Worm (Caenorhabditis elegans): Measurements from ENCODE around the gene oac-51.
A peak's percentile ranks its signal among the peaks of the same experiment; 100 is the strongest.

Gene oac-51

ce11 chrIV:4357296-4357695, 20.7 kb downstream of the oac-51 start, which contains the start of gene sars-2:
sars-2 (plus strand) TSS chrIV:4357636.
- TF ChIP-seq ceh-36 (tag; optimal IDR thresholded peaks at IDR 0.05): no peak
- no peak for TF ChIP-seq hnd-1 (tag; optimal IDR thresholded peaks at IDR 0.05)
- TF ChIP-seq ets-7 (tag; optimal IDR thresholded peaks at IDR 0.05): no peak
- no peak for TF ChIP-seq hmg-4 (GFP tag; optimal IDR thresholded peaks at IDR 0.05)
- no peak for TF ChIP-seq B0310.2 (tag; optimal IDR thresholded peaks at IDR 0.05)
- TF ChIP-seq ama-1 (optimal IDR thresholded peaks at IDR 0.05): no peak
- TF ChIP-seq tbx-37 (GFP tag; conservative IDR thresholded peaks at IDR 0.05): no peak
- no peak for TF ChIP-seq pes-1 (GFP tag; IDR thresholded peaks at IDR 0.05)
- TF ChIP-seq flt-1 (GFP tag; IDR thresholded peaks at IDR 0.05): no peak
- no peak for TF ChIP-seq scrt-1 (GFP tag; IDR thresholded peaks at IDR 0.05)
- TF ChIP-seq ceh-13 (GFP tag; optimal IDR thresholded peaks at IDR 0.05): no peak
- no peak for TF ChIP-seq F13C5.2 (tag; optimal IDR thresholded peaks at IDR 0.05)
- TF ChIP-seq sea-1 (GFP tag; conservative IDR thresholded peaks at IDR 0.05): no peak
- TF ChIP-seq tra-4 (tag; optimal IDR thresholded peaks at IDR 0.05): no peak

DNA sequence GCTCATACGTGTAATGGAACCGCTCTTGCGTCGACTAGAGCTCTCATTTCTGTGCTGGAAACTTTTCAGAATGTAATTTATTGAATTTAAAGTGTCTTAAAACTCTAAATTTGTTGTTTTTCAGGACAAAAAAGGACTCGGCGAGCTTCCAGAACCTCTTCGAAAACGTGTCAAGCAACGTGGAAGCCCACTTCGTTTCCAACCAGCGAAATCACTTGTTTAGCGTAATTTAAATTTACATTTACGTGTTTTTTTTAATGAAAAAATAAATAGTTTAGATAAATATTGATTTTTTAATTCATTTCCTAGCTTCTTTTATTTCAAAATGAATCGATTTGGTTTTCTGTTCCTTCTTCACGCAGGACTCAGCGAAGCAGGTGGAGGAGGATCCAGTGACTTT, 23.1 kb downstream of the oac-51 start, which contains the start of gene F55F10.3:
TSS of gene F55F10.3 (plus strand) at position 301 of the 400 bp plus-strand sequence.
- no peak for TF ChIP-seq flt-1 (GFP tag; IDR thresholded peaks at IDR 0.05)
- no peak for TF ChIP-seq scrt-1 (GFP tag; IDR thresholded peaks at IDR 0.05)
- TF ChIP-seq hmbx-1 (tag; optimal IDR thresholded peaks at IDR 0.05): no peak
- TF ChIP-seq pes-1 (GFP tag; IDR thresholded peaks at IDR 0.05): no peak
- no peak for TF ChIP-seq ets-7 (tag; optimal IDR thresholded peaks at IDR 0.05)
- no peak for TF ChIP-seq hmg-4 (GFP tag; optimal IDR thresholded peaks at IDR 0.05)
- TF ChIP-seq F13C5.2 (tag; optimal IDR thresholded peaks at IDR 0.05): no peak
- TF ChIP-seq tra-4 (tag; optimal IDR thresholded peaks at IDR 0.05): no peak
- TF ChIP-seq ceh-13 (GFP tag; optimal IDR thresholded peaks at IDR 0.05): no peak
- TF ChIP-seq sea-1 (GFP tag; conservative IDR thresholded peaks at IDR 0.05): no peak
- TF ChIP-seq ama-1 (optimal IDR thresholded peaks at IDR 0.05): no peak
- no peak for TF ChIP-seq tbx-11 (GFP tag; IDR thresholded peaks at IDR 0.05)
- no peak for TF ChIP-seq B0310.2 (tag; optimal IDR thresholded peaks at IDR 0.05)

DNA sequence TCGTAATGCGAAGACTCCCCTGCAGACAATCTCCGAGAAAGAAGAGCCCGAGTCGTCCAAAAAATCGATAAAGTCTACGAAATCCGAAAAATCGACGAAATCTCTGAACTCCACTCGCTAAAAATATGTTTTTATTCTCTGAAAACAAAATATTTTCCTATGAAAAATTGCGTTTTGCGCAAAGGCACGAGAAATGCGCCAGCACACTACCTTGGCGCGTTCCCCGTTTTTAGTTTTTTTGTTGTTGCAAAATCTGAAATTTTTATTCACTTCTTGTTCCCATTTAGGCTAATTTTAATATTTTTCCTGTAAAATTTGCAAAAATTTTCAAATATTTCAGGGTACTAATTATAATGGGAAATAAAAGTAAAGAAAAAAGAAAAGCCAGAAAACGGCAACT, 23.9 kb downstream of the oac-51 start, which contains the start of gene F55F10.1:
TSS of gene F55F10.1 (plus strand) at position 341 of the 400 bp plus-strand sequence.
- TF ChIP-seq hmbx-1 (tag; optimal IDR thresholded peaks at IDR 0.05) (no peak), tbx-37 (GFP tag; conservative IDR thresholded peaks at IDR 0.05) (no peak), hnd-1 (tag; optimal IDR thresholded peaks at IDR 0.05) (no peak), pes-1 (GFP tag; IDR thresholded peaks at IDR 0.05) (no peak), scrt-1 (GFP tag; IDR thresholded peaks at IDR 0.05) (no peak)

- TF ChIP-seq scrt-1 (GFP tag; IDR thresholded peaks at IDR 0.05): no peak
- TF ChIP-seq hmbx-1 (tag; optimal IDR thresholded peaks at IDR 0.05): no peak
- TF ChIP-seq F13C5.2 (tag; optimal IDR thresholded peaks at IDR 0.05): no peak
- TF ChIP-seq tbx-11 (GFP tag; IDR thresholded peaks at IDR 0.05): no peak
- no peak for TF ChIP-seq tbx-37 (GFP tag; conservative IDR thresholded peaks at IDR 0.05)
- no peak for TF ChIP-seq tra-4 (tag; optimal IDR thresholded peaks at IDR 0.05)
- no peak for TF ChIP-seq ceh-36 (tag; optimal IDR thresholded peaks at IDR 0.05)
- TF ChIP-seq ceh-13 (GFP tag; optimal IDR thresholded peaks at IDR 0.05): no peak
- no peak for TF ChIP-seq flt-1 (GFP tag; IDR thresholded peaks at IDR 0.05)
- TF ChIP-seq ets-7 (tag; optimal IDR thresholded peaks at IDR 0.05): no peak
- no peak for TF ChIP-seq hnd-1 (tag; optimal IDR thresholded peaks at IDR 0.05)
- no peak for TF ChIP-seq B0310.2 (tag; optimal IDR thresholded peaks at IDR 0.05)
- no peak for TF ChIP-seq pes-1 (GFP tag; IDR thresholded peaks at IDR 0.05)
- TF ChIP-seq hmg-4 (GFP tag; optimal IDR thresholded peaks at IDR 0.05): no peak
Observed at ce11 chrIV:4369116-4369515, 32.5 kb downstream of the oac-51 start.

- TF ChIP-seq hnd-1 (tag; optimal IDR thresholded peaks at IDR 0.05): no peak
- no peak for TF ChIP-seq tra-4 (tag; optimal IDR thresholded peaks at IDR 0.05)
- TF ChIP-seq aly-1 (tag; optimal IDR thresholded peaks at IDR 0.05): no peak
- no peak for TF ChIP-seq ceh-13 (GFP tag; optimal IDR thresholded peaks at IDR 0.05)
- no peak for TF ChIP-seq ceh-36 (tag; optimal IDR thresholded peaks at IDR 0.05)
- TF ChIP-seq flt-1 (GFP tag; IDR thresholded peaks at IDR 0.05): no peak
- TF ChIP-seq hmg-4 (GFP tag; optimal IDR thresholded peaks at IDR 0.05): no peak
- no peak for TF ChIP-seq F13C5.2 (tag; optimal IDR thresholded peaks at IDR 0.05)
- TF ChIP-seq B0310.2 (tag; optimal IDR thresholded peaks at IDR 0.05): no peak
- no peak for TF ChIP-seq pes-1 (GFP tag; IDR thresholded peaks at IDR 0.05)
- no peak for TF ChIP-seq scrt-1 (GFP tag; IDR thresholded peaks at IDR 0.05)
- no peak for TF ChIP-seq hmbx-1 (tag; optimal IDR thresholded peaks at IDR 0.05)
- no peak for TF ChIP-seq sea-1 (GFP tag; conservative IDR thresholded peaks at IDR 0.05)
- TF ChIP-seq ets-7 (tag; optimal IDR thresholded peaks at IDR 0.05): no peak
Observed at ce11 chrIV:4386351-4386750, 49.8 kb downstream of the oac-51 start, which contains the start of gene tald-1. tald-1 (plus strand) TSS chrIV:4386651.

- peak; percentile 2 for TF ChIP-seq ama-1 (optimal IDR thresholded peaks at IDR 0.05)
Observed at ce11 chrIV:4388854-4389253, 52.3 kb downstream of the oac-51 start.

- 0 out of 2 replicates have a peak, but pooled peaks have one; percentile 9 for TF ChIP-seq sea-1 (GFP tag; conservative IDR thresholded peaks at IDR 0.05)
Observed at ce11 chrIV:4389427-4389826, 52.8 kb downstream of the oac-51 start.

DNA sequence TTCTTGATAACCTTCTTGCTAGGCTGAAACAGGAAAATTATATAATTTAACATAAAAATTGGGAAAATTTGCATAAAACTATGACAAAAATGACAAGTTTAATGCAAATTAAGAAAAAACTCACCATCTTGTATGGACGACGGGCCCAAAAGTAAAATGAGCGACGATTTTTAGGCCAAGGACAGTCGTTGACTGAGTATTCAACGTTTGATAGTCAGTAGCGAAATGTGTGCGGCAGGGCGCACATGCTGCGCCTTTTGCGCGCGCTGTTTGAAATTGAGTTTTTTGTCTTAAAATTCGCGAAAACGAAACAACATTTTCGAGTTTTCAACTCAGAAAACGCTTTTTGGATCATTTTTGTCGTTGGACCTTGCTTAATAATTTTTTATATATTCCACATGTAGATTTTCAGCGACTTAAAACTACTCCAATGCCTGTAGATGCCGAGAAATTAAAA, 53.9 kb downstream of the oac-51 start, which contains the start of the genes rpl-7A and set-21:
TSS of gene rpl-7A (minus strand) at position 153 of the 457 bp plus-strand sequence.
TSS of gene set-21 (plus strand) at position 407 of the 457 bp plus-strand sequence.
- peak; percentile 52 for TF ChIP-seq flt-1 (GFP tag; IDR thresholded peaks at IDR 0.05)
- peak; percentile 51 for TF ChIP-seq tbx-37 (GFP tag; conservative IDR thresholded peaks at IDR 0.05)
- 0 out of 2 replicates have a peak, but pooled peaks have one; percentile 28 for TF ChIP-seq scrt-1 (GFP tag; IDR thresholded peaks at IDR 0.05)
- TF ChIP-seq hmg-4 (GFP tag; optimal IDR thresholded peaks at IDR 0.05): peak; percentile 57
- no peak for TF ChIP-seq ama-1 (optimal IDR thresholded peaks at IDR 0.05)
- peak; percentile 86 for TF ChIP-seq F13C5.2 (tag; optimal IDR thresholded peaks at IDR 0.05)
- peak; percentile 18 for TF ChIP-seq B0310.2 (tag; optimal IDR thresholded peaks at IDR 0.05)
- peak; percentile 74; the same call in 1 of the 2 replicates for TF ChIP-seq sea-1 (GFP tag; conservative IDR thresholded peaks at IDR 0.05)
- peak; percentile 74 for TF ChIP-seq pes-1 (GFP tag; IDR thresholded peaks at IDR 0.05)
- no peak for TF ChIP-seq hmbx-1 (tag; optimal IDR thresholded peaks at IDR 0.05)
